Fruit fly (Drosophila melanogaster) whole organism, embryonic: ENCODE results near the gene CG6398.

Experiments used
- ATbp ChIP-seq: fragments of 200-800 bp; sonication (Bioruptor generic); optimal IDR thresholded peaks from 2 replicates; lab custom pipeline; 2017; ENCODE audit warnings: missing biosample characterization, mild to moderate bottlenecking, missing genetic modification characterization, missing genetic modification reagents
- Antp ChIP-seq: fragments of 200-800 bp; sonication (Bioruptor generic); optimal IDR thresholded peaks from 3 replicates; lab custom pipeline; 2016; ENCODE audit warnings: missing biosample characterization, missing genetic modification characterization
- CG1024 ChIP-seq: fragments of 200-800 bp; sonication (Bioruptor generic); IDR thresholded peaks from 2 replicates; pipeline ENCODE4 v1.3.6; 2022; ENCODE audit warnings: missing biosample characterization, missing genetic modification characterization
- CG11456 ChIP-seq: fragments of 200-800 bp; sonication (Bioruptor generic); IDR thresholded peaks from 3 replicates; pipeline ENCODE4 v1.3.6; 2022; ENCODE audit warnings: missing biosample characterization, missing genetic modification characterization
- CG15696 ChIP-seq: fragments of 200-800 bp; sonication (Bioruptor generic); optimal IDR thresholded peaks from 2 replicates; lab custom pipeline; 2019; ENCODE audit warnings: missing biosample characterization, mild to moderate bottlenecking, missing genetic modification characterization, moderate library complexity
- CG17385 ChIP-seq: fragments of 200-800 bp; sonication (Bioruptor generic); optimal IDR thresholded peaks from 3 replicates; lab custom pipeline; 2018; ENCODE audit warnings: missing biosample characterization, mild to moderate bottlenecking, missing genetic modification characterization
- CG2120 ChIP-seq: fragments of 200-800 bp; sonication (Bioruptor generic); optimal IDR thresholded peaks from 3 replicates; lab custom pipeline; 2016; ENCODE audit warnings: missing biosample characterization, missing genetic modification characterization
- CG33213 ChIP-seq: fragments of 200-800 bp; sonication (Bioruptor generic); optimal IDR thresholded peaks from 3 replicates; lab custom pipeline; 2016; ENCODE audit warnings: missing biosample characterization, missing genetic modification characterization
- CG34376 ChIP-seq: fragments of 200-800 bp; sonication (Bioruptor generic); optimal IDR thresholded peaks from 2 replicates; lab custom pipeline; 2018; ENCODE audit warnings: missing biosample characterization, mild to moderate bottlenecking, missing genetic modification characterization
- CG4282 ChIP-seq: fragments of 200-800 bp; sonication (Bioruptor generic); optimal IDR thresholded peaks from 2 replicates; lab custom pipeline; 2016; ENCODE audit warnings: missing biosample characterization, missing genetic modification characterization
- CG5245 ChIP-seq: fragments of 200-800 bp; sonication (Bioruptor generic); optimal IDR thresholded peaks from 3 replicates; lab custom pipeline; 2016; ENCODE audit warnings: missing biosample characterization, missing genetic modification characterization
- CG7786 ChIP-seq: fragments of 200-800 bp; sonication (Bioruptor generic); optimal IDR thresholded peaks from 2 replicates; lab custom pipeline; 2016; ENCODE audit warnings: missing biosample characterization, missing genetic modification characterization
- CG8089 ChIP-seq: fragments of 200-800 bp; sonication (Bioruptor generic); optimal IDR thresholded peaks from 3 replicates; lab custom pipeline; 2016; ENCODE audit warnings: missing biosample characterization, missing genetic modification characterization
- CG8290 ChIP-seq, 3 experiments: fragments of 200-800 bp; sonication (Bioruptor generic); optimal IDR thresholded peaks; 2 replicates each; lab custom pipeline; 2016 to 2019; ENCODE audit warnings: missing biosample characterization in 3 of 3, missing genetic modification characterization in 3 of 3, mild to moderate bottlenecking in 2 of 3, moderate library complexity in 1 of 3
- CG8765 ChIP-seq: fragments of 200-800 bp; sonication (Bioruptor generic); IDR thresholded peaks from 2 replicates; pipeline ENCODE4 v1.3.6; 2022; ENCODE audit warnings: missing biosample characterization, missing genetic modification characterization
- CG9609 ChIP-seq: fragments of 200-800 bp; sonication (Bioruptor generic); optimal IDR thresholded peaks from 3 replicates; lab custom pipeline; 2016; ENCODE audit warnings: missing biosample characterization, missing genetic modification characterization
- Chrac-16 ChIP-seq: fragments of 200-800 bp; sonication (Bioruptor generic); optimal IDR thresholded peaks from 3 replicates; lab custom pipeline; 2016; ENCODE audit warnings: missing biosample characterization, missing genetic modification characterization
- CkIIα-i1 ChIP-seq: fragments of 200-800 bp; sonication (Bioruptor generic); IDR thresholded peaks from 2 replicates; pipeline ENCODE4 v1.3.6; 2022; ENCODE audit warnings: missing biosample characterization, missing genetic modification characterization
- CrebB ChIP-seq: fragments of 200-800 bp; sonication (Bioruptor generic); optimal IDR thresholded peaks from 3 replicates; lab custom pipeline; 2018; ENCODE audit warnings: missing biosample characterization, mild to moderate bottlenecking, missing genetic modification characterization
- Eip74EF ChIP-seq, 2 experiments: fragments of 200-800 bp in 1 of 2; fragments of >200 bp in 1 of 2; sonication (Bioruptor generic) in 1 of 2; optimal IDR thresholded peaks; 2 replicates each; lab custom pipeline; 2017 to 2019; ENCODE audit warnings: missing biosample characterization in 2 of 2, missing genetic modification characterization in 2 of 2, mild to moderate bottlenecking in 1 of 2, moderate library complexity in 1 of 2
- MESR4 ChIP-seq: fragments of 200-800 bp; sonication (Bioruptor generic); optimal IDR thresholded peaks from 2 replicates; lab custom pipeline; 2018; ENCODE audit warnings: missing biosample characterization, mild to moderate bottlenecking, missing genetic modification characterization, moderate library complexity
- Mad ChIP-seq: fragments of 200-800 bp; sonication (Bioruptor generic); optimal IDR thresholded peaks from 2 replicates; lab custom pipeline; 2016; ENCODE audit warnings: missing biosample characterization, missing genetic modification characterization
- Mes4 ChIP-seq: fragments of 200-800 bp; sonication (Bioruptor generic); optimal IDR thresholded peaks from 2 replicates; lab custom pipeline; 2016; ENCODE audit warnings: missing biosample characterization, missing genetic modification characterization
- Scr ChIP-seq: fragments of 200-800 bp; sonication (Bioruptor generic); IDR thresholded peaks from 2 replicates; pipeline ENCODE4 v1.3.6; 2022; ENCODE audit warnings: missing biosample characterization, missing genetic modification characterization; ENCODE audit not compliant: partially characterized antibody
- ab ChIP-seq: fragments of 200-800 bp; sonication (Bioruptor generic); optimal IDR thresholded peaks from 2 replicates; lab custom pipeline; 2016; ENCODE audit warnings: missing biosample characterization, missing genetic modification characterization
- ato ChIP-seq: fragments of 200-800 bp; sonication (Bioruptor generic); IDR thresholded peaks from 2 replicates; pipeline ENCODE4 v1.3.6; 2022; ENCODE audit warnings: missing biosample characterization, missing genetic modification characterization; ENCODE audit not compliant: partially characterized antibody
- bab2 ChIP-seq: fragments of 200-800 bp; sonication (Bioruptor generic); optimal IDR thresholded peaks from 2 replicates; lab custom pipeline; 2016; ENCODE audit warnings: missing biosample characterization, missing genetic modification characterization
- crol ChIP-seq: fragments of 200-800 bp; sonication (Bioruptor generic); IDR thresholded peaks from 2 replicates; pipeline ENCODE4 v1.3.6; 2022; ENCODE audit warnings: missing biosample characterization, missing genetic modification characterization
- disco-r ChIP-seq: fragments of 200-800 bp; sonication (Bioruptor generic); optimal IDR thresholded peaks from 2 replicates; lab custom pipeline; 2016; ENCODE audit warnings: missing biosample characterization, missing genetic modification characterization
- dmrt99B ChIP-seq: fragments of 200-800 bp; sonication (Bioruptor generic); optimal IDR thresholded peaks from 2 replicates; lab custom pipeline; 2018; ENCODE audit warnings: missing biosample characterization, mild to moderate bottlenecking, missing genetic modification characterization, moderate library complexity
- dpn ChIP-seq, 2 experiments: fragments of 200-800 bp; sonication (Bioruptor generic); optimal IDR thresholded peaks; 3 replicates each; lab custom pipeline; 2016; ENCODE audit warnings: missing biosample characterization in 2 of 2, missing genetic modification characterization in 2 of 2
- grau ChIP-seq: fragments of 200-800 bp; optimal IDR thresholded peaks from 3 replicates; lab custom pipeline; 2019; ENCODE audit warnings: missing biosample characterization, mild to moderate bottlenecking, missing genetic modification characterization, moderate library complexity
- hbn ChIP-seq: fragments of 200-800 bp; sonication (Bioruptor generic); IDR thresholded peaks from 2 replicates; pipeline ENCODE4 v1.3.6; 2022; ENCODE audit warnings: missing biosample characterization, missing genetic modification characterization; ENCODE audit not compliant: partially characterized antibody
- inv ChIP-seq: fragments of 200-800 bp; sonication (Bioruptor generic); IDR thresholded peaks from 2 replicates; pipeline ENCODE4 v1.3.6; 2022; ENCODE audit warnings: missing biosample characterization, missing genetic modification characterization; ENCODE audit not compliant: partially characterized antibody
- jing ChIP-seq: fragments of 200-800 bp; sonication (Bioruptor generic); optimal IDR thresholded peaks from 2 replicates; lab custom pipeline; 2018; ENCODE audit warnings: missing biosample characterization, mild to moderate bottlenecking, missing genetic modification characterization
- lola ChIP-seq, 3 experiments: fragments of >200 bp in 2 of 3; fragments of 200-800 bp in 1 of 3; sonication (Bioruptor generic) in 1 of 3; optimal IDR thresholded peaks; 2 replicates each; lab custom pipeline; 2017 to 2019; ENCODE audit warnings: missing biosample characterization in 3 of 3, missing genetic modification characterization in 3 of 3, mild to moderate bottlenecking in 1 of 3, moderate library complexity in 1 of 3
- lov ChIP-seq, 2 experiments: fragments of 200-800 bp in 1 of 2; fragments of >200 bp in 1 of 2; sonication (Bioruptor generic) in 1 of 2; IDR thresholded peaks in 1 of 2; optimal IDR thresholded peaks in 1 of 2; 2 replicates in 1 of 2; 3 replicates in 1 of 2; pipeline versions ENCODE4 v1.3.6 to Lab custom; 2017 to 2022; ENCODE audit warnings: missing biosample characterization in 1 of 2, missing genetic modification characterization in 1 of 2
- maf-S ChIP-seq: fragments of 200-800 bp; sonication (Bioruptor generic); optimal IDR thresholded peaks from 2 replicates; lab custom pipeline; 2016; ENCODE audit warnings: missing biosample characterization, missing genetic modification characterization
- mam ChIP-seq: fragments of 200-800 bp; sonication (Bioruptor generic); optimal IDR thresholded peaks from 3 replicates; lab custom pipeline; 2016; ENCODE audit warnings: missing biosample characterization, missing genetic modification characterization
- nerfin-1 ChIP-seq: fragments of 200-800 bp; sonication (Bioruptor generic); optimal IDR thresholded peaks from 3 replicates; lab custom pipeline; 2019; ENCODE audit warnings: missing biosample characterization, mild to moderate bottlenecking, missing genetic modification characterization, moderate library complexity
- repo ChIP-seq: fragments of 200-800 bp; sonication (Bioruptor generic); optimal IDR thresholded peaks from 2 replicates; lab custom pipeline; 2016; ENCODE audit warnings: missing biosample characterization, missing genetic modification characterization
- ro ChIP-seq: fragments of 200-800 bp; sonication (Bioruptor generic); IDR thresholded peaks from 2 replicates; pipeline ENCODE4 v1.3.6; 2022; ENCODE audit warnings: missing biosample characterization, missing genetic modification characterization
- slbo ChIP-seq: fragments of 200-800 bp; sonication (Bioruptor generic); IDR thresholded peaks from 2 replicates; pipeline ENCODE4 v1.3.6; 2022; ENCODE audit warnings: missing biosample characterization, missing genetic modification characterization
- sna ChIP-seq: fragments of 200-800 bp; sonication (Bioruptor generic); IDR thresholded peaks from 2 replicates; pipeline ENCODE4 v1.3.6; 2022; ENCODE audit warnings: missing biosample characterization, missing genetic modification characterization; ENCODE audit not compliant: partially characterized antibody
- tap ChIP-seq: fragments of 200-800 bp; optimal IDR thresholded peaks from 3 replicates; lab custom pipeline; 2019; ENCODE audit warnings: missing biosample characterization, mild to moderate bottlenecking, missing genetic modification characterization, moderate library complexity
- twi ChIP-seq: fragments of 200-800 bp; optimal IDR thresholded peaks from 2 replicates; lab custom pipeline; 2019; ENCODE audit warnings: missing biosample characterization, mild to moderate bottlenecking, missing genetic modification characterization, moderate library complexity
- usp ChIP-seq: fragments of >200 bp; optimal IDR thresholded peaks from 2 replicates; lab custom pipeline; 2017; ENCODE audit warnings: missing biosample characterization, missing genetic modification characterization
- zen ChIP-seq: fragments of 200-800 bp; sonication (Bioruptor generic); optimal IDR thresholded peaks from 3 replicates; lab custom pipeline; 2018; ENCODE audit warnings: missing biosample characterization, mild to moderate bottlenecking, missing genetic modification characterization, moderate library complexity

Gene CG6398

DNA sequence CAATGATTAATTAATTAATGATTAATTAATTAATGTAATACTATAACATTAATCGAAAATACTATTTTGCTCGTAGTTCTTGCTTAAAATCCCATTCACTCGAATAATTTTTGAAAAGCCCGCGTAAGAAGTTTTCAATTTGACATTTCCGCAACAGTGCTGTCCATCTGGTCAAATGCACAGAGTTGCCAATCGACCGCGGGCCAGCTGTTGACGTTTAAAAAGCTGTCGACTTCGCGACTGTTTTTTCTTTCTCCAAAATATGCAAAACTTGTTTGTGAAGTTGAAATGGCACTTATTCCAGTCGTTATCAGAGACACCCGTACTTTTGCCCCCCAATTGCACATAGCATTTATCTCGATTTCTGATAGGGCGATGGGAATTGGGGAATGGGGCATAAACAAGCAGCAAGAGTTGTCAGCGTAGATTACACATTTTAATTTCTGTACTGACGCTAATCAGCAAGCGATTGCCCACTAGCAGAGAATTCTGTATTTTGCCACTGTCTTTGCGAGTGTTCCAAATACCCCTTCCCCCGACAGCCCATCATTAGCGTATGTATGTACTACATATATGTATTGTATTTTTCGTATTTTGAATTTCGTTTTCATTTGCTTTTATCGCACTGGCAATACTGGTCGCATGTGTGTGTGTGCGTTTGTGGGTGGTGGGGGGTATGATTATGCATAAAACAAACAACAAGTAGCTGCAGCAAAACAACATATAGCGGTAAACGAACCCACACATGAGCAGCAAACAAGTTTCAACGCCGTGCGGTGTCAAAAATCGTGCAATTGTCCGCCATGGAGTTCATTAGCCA is 26.0 kb downstream of the CG6398 start, which contains the start of gene Srx (continued):
- TF ChIP-seq CG4282 (GFP tag; lab: Kevin White, UChicago) (no peak), sna (GFP tag; lab: Robert Waterston, UW) (no peak), jing (GFP tag; lab: Kevin White, UChicago) (no peak), CG7786 (GFP tag; lab: Kevin White, UChicago) (no peak), zen (tag; lab: Kevin White, UChicago) (no peak), lola (GFP tag; optimal IDR thresholded peaks at IDR 0.05; lab: Kevin White, UChicago) (no peak), ro (GFP tag; lab: Robert Waterston, UW) (no peak), Chrac-16 (GFP tag; lab: Kevin White, UChicago) (no peak), disco-r (GFP tag; lab: Kevin White, UChicago) (no peak), CG9609 (GFP tag; lab: Kevin White, UChicago) (peak; percentile 11), dpn (GFP tag; optimal IDR thresholded peaks at IDR 0.05; lab: Kevin White, UChicago) (peak in 1 of 2 experiments; percentile 33), slbo (GFP tag; lab: Robert Waterston, UW) (0 out of 2 replicates have a peak, but pooled peaks have one; percentile 17), crol (0 out of 2 replicates have a peak, but pooled peaks have one; percentile 10), Mad (GFP tag; lab: Kevin White, UChicago) (no peak), CG15696 (tag; lab: Kevin White, UChicago) (no peak), lov (optimal IDR thresholded peaks at IDR 0.05; lab: Kevin White, UChicago) (no peak), lov (GFP tag; IDR thresholded peaks at IDR 0.05; lab: Robert Waterston, UW) (no peak), twi (tag; lab: Kevin White, UChicago) (no peak), usp (GFP tag; lab: Kevin White, UChicago) (no peak), repo (GFP tag; lab: Kevin White, UChicago) (no peak), CG8290 (GFP tag; optimal IDR thresholded peaks at IDR 0.05; lab: Kevin White, UChicago) (no peak), CG8290 (tag; optimal IDR thresholded peaks at IDR 0.05; lab: Kevin White, UChicago) (peak in 1 of 2 experiments; percentile 15), CG17385 (GFP tag; lab: Kevin White, UChicago) (peak; percentile 21), ab (no peak), CG34376 (peak; percentile 79), mam (GFP tag; lab: Kevin White, UChicago) (peak; percentile 38), Eip74EF (GFP tag; optimal IDR thresholded peaks at IDR 0.05; lab: Kevin White, UChicago) (no peak), CG33213 (GFP tag; lab: Kevin White, UChicago) (no peak), CG8765 (GFP tag; lab: Robert Waterston, UW) (no peak), CG2120 (GFP tag; lab: Kevin White, UChicago) (peak; percentile 30), Antp (peak; percentile 11), hbn (0 out of 2 replicates have a peak, but pooled peaks have one; percentile 13), bab2 (peak; percentile 17), ato (GFP tag; lab: Robert Waterston, UW) (no peak), grau (tag; lab: Kevin White, UChicago) (peak; percentile 5), tap (tag; lab: Kevin White, UChicago) (no peak), Mes4 (no peak), inv (GFP tag; lab: Robert Waterston, UW) (no peak), maf-S (GFP tag; lab: Kevin White, UChicago) (no peak), dmrt99B (tag; lab: Kevin White, UChicago) (no peak), nerfin-1 (tag; lab: Kevin White, UChicago) (no peak), CrebB (peak; percentile 13), CkIIα-i1 (GFP tag; lab: Robert Waterston, UW) (no peak), Scr (GFP tag; lab: Robert Waterston, UW) (peak; percentile 26; the same call in 1 of the 2 replicates), CG1024 (GFP tag; lab: Robert Waterston, UW) (no peak), ATbp (GFP tag; lab: Kevin White, UChicago) (peak; percentile 42), CG5245 (GFP tag; lab: Kevin White, UChicago) (no peak), CG8089 (GFP tag; lab: Kevin White, UChicago) (no peak), CG11456 (no peak), MESR4 (GFP tag; lab: Kevin White, UChicago) (peak; percentile 23)
